Worm (Caenorhabditis elegans): Measurements from ENCODE around the gene T05A7.11.

The T05A7.11 gene

ce11 chrII:4616443-4616842 lies 48.8 kb downstream of the T05A7.11 start, which contains the start of gene clec-136:
Gene clec-136 (minus strand): TSS chrII:4616543.
- TF ChIP-seq unc-39 (tag; optimal IDR thresholded peaks at IDR 0.05) = no peak
- TF ChIP-seq hlh-1 (tag; optimal IDR thresholded peaks at IDR 0.05) = no peak
- TF ChIP-seq nhr-2 (tag; optimal IDR thresholded peaks at IDR 0.05) = no peak
- no peak for TF ChIP-seq nhr-12 (tag; optimal IDR thresholded peaks at IDR 0.05)
- TF ChIP-seq unc-120 (tag; optimal IDR thresholded peaks at IDR 0.05; ENCODE audit: poor library complexity, severe bottlenecking) = no peak
- no peak for TF ChIP-seq nhr-237 (tag; optimal IDR thresholded peaks at IDR 0.05)
- TF ChIP-seq ceh-43 (GFP tag; optimal IDR thresholded peaks at IDR 0.05) = no peak
- no peak for TF ChIP-seq pha-4 (tag; optimal IDR thresholded peaks at IDR 0.05)
- no peak for TF ChIP-seq elt-3 (tag; optimal IDR thresholded peaks at IDR 0.05)
- TF ChIP-seq mep-1 (tag; optimal IDR thresholded peaks at IDR 0.05) = no peak
- TF ChIP-seq lin-32 (GFP tag; optimal IDR thresholded peaks at IDR 0.05) = no peak
- TF ChIP-seq ces-1 (GFP tag; optimal IDR thresholded peaks at IDR 0.05) = no peak
- no peak for TF ChIP-seq nhr-76 (tag; optimal IDR thresholded peaks at IDR 0.05)

All from whole organism, mixed stage, embryonic.